Worm (Caenorhabditis elegans) whole organism, L2 larva: ENCODE data around the gene clec-145.
A peak's percentile ranks its signal among the peaks of the same experiment; 100 is the strongest.

Source experiments
- C34F6.9 ChIP-seq: fragments of 150-350 bp; optimal IDR thresholded peaks from 2 replicates; lab custom pipeline; 2014; ENCODE audit warnings: missing biosample characterization, missing genetic modification characterization
- F13H6.1 ChIP-seq: sonication (generic microtip); optimal IDR thresholded peaks from 2 replicates; lab custom pipeline; 2016; ENCODE audit warnings: missing genetic modification characterization, missing compliant biosample characterization
- R02D3.7 ChIP-seq: fragments of 150-350 bp; optimal IDR thresholded peaks from 2 replicates; lab custom pipeline; 2014; ENCODE audit warnings: missing biosample characterization, missing genetic modification characterization
- Y55F3AM.14 ChIP-seq: fragments of 200-800 bp; sonication (Bioruptor generic); optimal IDR thresholded peaks from 2 replicates; lab custom pipeline; 2018; ENCODE audit warnings: mild to moderate bottlenecking, missing genetic modification characterization, missing compliant biosample characterization
- ZK546.5 ChIP-seq: sonication (generic microtip); optimal IDR thresholded peaks from 2 replicates; lab custom pipeline; 2017; ENCODE audit warnings: missing biosample characterization, missing genetic modification characterization
- aly-2 ChIP-seq: fragments of 150-350 bp; optimal IDR thresholded peaks from 2 replicates; lab custom pipeline; 2014; ENCODE audit warnings: missing biosample characterization, missing genetic modification characterization
- ama-1 ChIP-seq: fragments of 150-350 bp; optimal IDR thresholded peaks from 2 replicates; lab custom pipeline; 2018; ENCODE audit warnings: inconsistent platforms
- ceh-16 ChIP-seq: fragments of 150-350 bp; optimal IDR thresholded peaks from 2 replicates; lab custom pipeline; 2014; ENCODE audit warnings: missing biosample characterization, missing genetic modification characterization
- ceh-82 ChIP-seq: fragments of 150-350 bp; optimal IDR thresholded peaks from 2 replicates; lab custom pipeline; 2014; ENCODE audit warnings: missing biosample characterization, missing genetic modification characterization
- crh-2 ChIP-seq: sonication (generic microtip); optimal IDR thresholded peaks from 2 replicates; lab custom pipeline; 2017; ENCODE audit warnings: missing biosample characterization, missing genetic modification characterization
- elt-3 ChIP-seq: sonication (generic microtip); optimal IDR thresholded peaks from 2 replicates; lab custom pipeline; 2017; ENCODE audit warnings: missing biosample characterization, missing genetic modification characterization
- fos-1 ChIP-seq: fragments of 150-350 bp; optimal IDR thresholded peaks from 2 replicates; lab custom pipeline; 2014; ENCODE audit warnings: missing biosample characterization, missing genetic modification characterization
- gmeb-1 ChIP-seq: fragments of 150-350 bp; optimal IDR thresholded peaks from 2 replicates; lab custom pipeline; 2014; ENCODE audit warnings: missing biosample characterization, missing genetic modification characterization
- lin-11 ChIP-seq: fragments of 150-350 bp; sonication (generic microtip); optimal IDR thresholded peaks from 2 replicates; lab custom pipeline; 2014; ENCODE audit warnings: missing biosample characterization, missing genetic modification characterization, inconsistent platforms, mixed read lengths
- lin-13 ChIP-seq: fragments of 150-350 bp; optimal IDR thresholded peaks from 2 replicates; lab custom pipeline; 2014; ENCODE audit warnings: missing biosample characterization, missing genetic modification reagents, missing genetic modification characterization
- lsy-2 ChIP-seq, 2 experiments: fragments of 150-350 bp in 1 of 2; sonication (generic microtip) in 1 of 2; optimal IDR thresholded peaks; 2 replicates each; lab custom pipeline; 2014 to 2017; ENCODE audit warnings: missing biosample characterization in 2 of 2, missing genetic modification characterization in 2 of 2
- mab-5 ChIP-seq: fragments of 150-350 bp; optimal IDR thresholded peaks from 2 replicates; lab custom pipeline; 2014; ENCODE audit warnings: missing biosample characterization, missing genetic modification characterization
- mbf-1 ChIP-seq: sonication (generic microtip); optimal IDR thresholded peaks from 2 replicates; lab custom pipeline; 2017; ENCODE audit warnings: missing biosample characterization, missing genetic modification characterization
- mdl-1 ChIP-seq, 2 experiments: fragments of 150-350 bp in 1 of 2; sonication (generic microtip) in 1 of 2; optimal IDR thresholded peaks; 2 replicates each; lab custom pipeline; 2017; ENCODE audit warnings: missing biosample characterization in 2 of 2, missing genetic modification characterization in 2 of 2
- nhr-10 ChIP-seq: sonication (generic microtip); optimal IDR thresholded peaks from 2 replicates; lab custom pipeline; 2017; ENCODE audit warnings: missing biosample characterization, missing genetic modification characterization
- nhr-11 ChIP-seq: fragments of 150-350 bp; optimal IDR thresholded peaks from 2 replicates; lab custom pipeline; 2014; ENCODE audit warnings: missing biosample characterization, missing genetic modification characterization
- nhr-129 ChIP-seq: fragments of 150-350 bp; optimal IDR thresholded peaks from 2 replicates; lab custom pipeline; 2014; ENCODE audit warnings: missing biosample characterization, missing genetic modification characterization
- nhr-21 ChIP-seq: fragments of 150-350 bp; optimal IDR thresholded peaks from 2 replicates; lab custom pipeline; 2014; ENCODE audit warnings: missing biosample characterization, missing genetic modification characterization
- nhr-25 ChIP-seq: fragments of 150-350 bp; sonication (generic microtip); optimal IDR thresholded peaks from 3 replicates; lab custom pipeline; 2014; ENCODE audit warnings: missing biosample characterization, missing genetic modification characterization
- nhr-6 ChIP-seq: fragments of 150-350 bp; optimal IDR thresholded peaks from 2 replicates; lab custom pipeline; 2014; ENCODE audit warnings: missing biosample characterization, missing genetic modification characterization
- nhr-77 ChIP-seq: fragments of 150-350 bp; optimal IDR thresholded peaks from 2 replicates; lab custom pipeline; 2014; ENCODE audit warnings: missing biosample characterization, missing genetic modification characterization
- sma-3 ChIP-seq: sonication (generic microtip); optimal IDR thresholded peaks from 2 replicates; lab custom pipeline; 2016; ENCODE audit warnings: missing genetic modification reagents, missing genetic modification characterization, missing compliant biosample characterization
- sma-9 ChIP-seq, 2 experiments: fragments of 150-350 bp in 1 of 2; sonication (generic microtip) in 1 of 2; optimal IDR thresholded peaks; 2 replicates each; lab custom pipeline; 2014 to 2016; ENCODE audit warnings: missing genetic modification characterization in 2 of 2, mild to moderate bottlenecking in 1 of 2, missing biosample characterization in 1 of 2, missing compliant biosample characterization in 1 of 2, missing genetic modification reagents in 1 of 2, moderate library complexity in 1 of 2
- snpc-4 ChIP-seq: fragments of 150-350 bp; optimal IDR thresholded peaks from 2 replicates; lab custom pipeline; 2014; ENCODE audit warnings: missing biosample characterization, missing genetic modification characterization
- unc-55 ChIP-seq: fragments of 150-350 bp; sonication (generic microtip); optimal IDR thresholded peaks from 3 replicates; lab custom pipeline; 2014; ENCODE audit warnings: missing biosample characterization, missing genetic modification reagents, missing genetic modification characterization
- unc-62 ChIP-seq: fragments of 150-350 bp; optimal IDR thresholded peaks from 2 replicates; lab custom pipeline; 2014; ENCODE audit warnings: missing biosample characterization, missing genetic modification reagents, missing genetic modification characterization
- ztf-1 ChIP-seq: fragments of 200-800 bp; sonication (Bioruptor generic); conservative IDR thresholded peaks from 2 replicates; pipeline ENCODE4 v1.3.6; 2022; ENCODE audit warnings: missing genetic modification characterization, missing compliant biosample characterization

clec-145 gene

DNA sequence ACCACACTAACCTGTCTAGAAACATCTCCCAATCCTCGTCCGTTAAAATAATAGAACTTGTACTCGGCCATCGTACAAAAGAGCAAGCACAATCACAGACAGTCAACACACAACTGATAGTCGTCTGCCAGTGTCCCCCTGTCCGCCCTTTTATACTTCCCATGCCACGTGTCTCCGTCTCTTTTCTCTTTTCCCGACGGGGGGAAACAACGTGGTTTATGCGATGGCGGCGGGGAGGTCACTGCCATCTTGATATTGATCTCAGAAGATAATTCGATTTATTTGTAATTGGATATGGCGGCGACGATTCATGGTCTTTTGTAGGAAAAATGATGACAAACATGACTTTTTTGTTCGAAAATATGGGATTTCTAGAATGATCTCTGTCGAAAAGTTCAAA is 19.3 kb upstream of the clec-145 start, which contains the start of gene gst-20 (continued):
- TF ChIP-seq ZK546.5 (tag; lab: Kevin White, UChicago), result no peak
- TF ChIP-seq nhr-11 (tag; lab: Kevin White, UChicago), result no peak
- peak; percentile 6 for TF ChIP-seq nhr-129 (tag; lab: Kevin White, UChicago)
- no peak for TF ChIP-seq nhr-6
- TF ChIP-seq gmeb-1, result peak; percentile 21
- peak; percentile 68 for TF ChIP-seq nhr-21

- TF ChIP-seq nhr-25, result no peak
- no peak for TF ChIP-seq F13H6.1 (tag; lab: Kevin White, UChicago)
- no peak for TF ChIP-seq ceh-82 (tag; lab: Kevin White, UChicago)
- TF ChIP-seq sma-9 (GFP tag; optimal IDR thresholded peaks at IDR 0.05; lab: Kevin White, UChicago), result no peak
- TF ChIP-seq sma-9 (tag; optimal IDR thresholded peaks at IDR 0.05; lab: Kevin White, UChicago), result no peak
- TF ChIP-seq nhr-6, result no peak
- no peak for TF ChIP-seq ztf-1 (GFP tag; lab: Robert Waterston, UW)
- TF ChIP-seq nhr-21, result no peak
- TF ChIP-seq lin-11 (tag; lab: Kevin White, UChicago), result no peak
Measured at ce11 chrII:13600904-13601303, 10.5 kb upstream of the clec-145 start, which contains the start of gene csp-1. Gene csp-1, plus strand, starts transcription at chrII:13601204.

- TF ChIP-seq R02D3.7 (no peak), nhr-25 (peak; percentile 16), lin-11 (tag; lab: Kevin White, UChicago) (peak; percentile 51), nhr-11 (tag; lab: Kevin White, UChicago) (no peak), lsy-2 (tag; optimal IDR thresholded peaks at IDR 0.05; lab: Kevin White, UChicago) (peak; percentile 91 to 98), sma-9 (GFP tag; optimal IDR thresholded peaks at IDR 0.05; lab: Kevin White, UChicago) (no peak), sma-9 (tag; optimal IDR thresholded peaks at IDR 0.05; lab: Kevin White, UChicago) (no peak), unc-55 (GFP tag; lab: Kevin White, UChicago) (peak; percentile 60), F13H6.1 (tag; lab: Kevin White, UChicago) (peak; percentile 10), nhr-129 (tag; lab: Kevin White, UChicago) (peak; percentile 4), sma-3 (peak; percentile 38), aly-2 (tag; lab: Kevin White, UChicago) (no peak), crh-2 (tag; lab: Kevin White, UChicago) (peak; percentile 31), snpc-4 (tag; lab: Kevin White, UChicago) (peak; percentile 62), mab-5 (no peak), ama-1 (no peak), fos-1 (peak; percentile 2), gmeb-1 (peak; percentile 90), C34F6.9 (tag; lab: Kevin White, UChicago) (peak; percentile 70), nhr-21 (peak; percentile 15), Y55F3AM.14 (GFP tag; lab: Kevin White, UChicago) (no peak), lin-13 (GFP tag; lab: Kevin White, UChicago) (peak; percentile 49)
Measured at ce11 chrII:13596505-13596977, 6.2 kb upstream of the clec-145 start, which contains the start of the genes fbxc-23 and csc-1. Gene fbxc-23, minus strand, starts transcription at chrII:13596555. Gene csc-1, plus strand, starts transcription at chrII:13596955.

DNA sequence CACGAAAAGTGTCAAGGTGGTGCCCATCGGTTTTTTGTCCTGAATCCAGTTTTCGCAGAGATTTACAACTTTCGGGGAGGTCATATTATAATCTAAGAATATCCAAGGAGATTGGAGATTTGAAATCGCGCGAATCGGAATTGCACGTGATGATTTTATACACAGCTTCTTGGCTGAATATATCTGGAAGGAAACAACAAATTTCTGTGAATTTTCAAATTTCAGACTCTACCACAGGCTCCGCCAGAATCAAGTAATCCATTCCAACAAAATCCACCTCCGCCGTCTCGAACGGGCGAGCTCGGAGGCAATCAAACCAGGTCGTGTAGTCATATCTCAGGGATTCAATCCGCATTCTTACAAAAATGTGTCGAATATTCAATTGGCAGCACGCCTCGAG is 4.9 kb upstream of the clec-145 start:
- TF ChIP-seq elt-3, result no peak

ce11 chrII:13593659-13594221 is 3.4 kb upstream of the clec-145 start, which contains the start of gene clec-146:
Gene clec-146, minus strand, starts transcription at chrII:13593774.
- TF ChIP-seq nhr-6 (no peak), sma-3 (peak; percentile 27)
- TF ChIP-seq, all 48 proteins: peak for 1

ce11 chrII:13585655-13586170 is 4.6 kb downstream of the clec-145 start, which contains the start of gene Y48E1B.8:
Gene Y48E1B.8, plus strand, starts transcription at chrII:13585705.
- TF ChIP-seq nhr-10 (no peak), ceh-16 (tag; lab: Kevin White, UChicago) (no peak), F13H6.1 (tag; lab: Kevin White, UChicago) (no peak), lin-13 (GFP tag; lab: Kevin White, UChicago) (no peak), ama-1 (no peak), unc-62 (GFP tag; lab: Kevin White, UChicago) (no peak), ZK546.5 (tag; lab: Kevin White, UChicago) (no peak), nhr-11 (tag; lab: Kevin White, UChicago) (no peak), nhr-77 (tag; lab: Kevin White, UChicago) (no peak), fos-1 (no peak), sma-3 (no peak), mbf-1 (tag; lab: Kevin White, UChicago) (no peak), gmeb-1 (no peak), mdl-1 (tag; optimal IDR thresholded peaks at IDR 0.05; lab: Kevin White, UChicago) (no peak)
- TF ChIP-seq, all 48 proteins: peak for 0
